Worm (Caenorhabditis elegans): ENCODE data around the gene twk-16.

DNA sequence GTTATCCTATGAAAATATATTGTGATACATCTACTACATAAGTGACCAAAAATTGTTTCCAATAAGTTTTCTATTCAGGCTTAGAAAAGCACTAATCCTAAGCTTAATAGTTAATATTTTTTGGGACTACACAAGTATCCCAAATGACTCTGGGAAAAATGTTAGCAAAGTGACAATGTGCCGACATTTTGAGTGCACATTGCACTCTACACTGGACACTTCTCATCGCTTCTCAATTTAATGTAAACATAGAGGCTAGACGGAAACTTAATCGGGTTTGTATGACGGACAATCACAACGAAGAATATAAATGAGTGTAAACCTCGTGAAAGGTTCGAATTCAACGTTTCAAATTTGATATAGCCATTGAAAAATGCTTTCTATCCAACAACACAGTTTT, 30.8 kb downstream of the twk-16 start:
- TF ChIP-seq ceh-44 (GFP tag; IDR thresholded peaks at IDR 0.05) (no peak), egl-27 (tag; optimal IDR thresholded peaks at IDR 0.05) (no peak), snpc-4 (tag; optimal IDR thresholded peaks at IDR 0.05) (no peak), F26F4.8 (GFP tag; conservative IDR thresholded peaks at IDR 0.05) (no peak), F37D6.2 (tag; optimal IDR thresholded peaks at IDR 0.05) (no peak), ceh-62 (tag; optimal IDR thresholded peaks at IDR 0.05) (no peak), nhr-76 (tag; optimal IDR thresholded peaks at IDR 0.05) (no peak), aly-2 (tag; optimal IDR thresholded peaks at IDR 0.05) (no peak), vab-7 (GFP tag; IDR thresholded peaks at IDR 0.05) (no peak)
